Worm (Caenorhabditis elegans) whole organism, L4 larva: Measurements from ENCODE around the gene Y67D8C.9.
A peak's percentile ranks its signal among the peaks of the same experiment; 100 is the strongest.

Experiments used
- F26F4.8 ChIP-seq: fragments of 200-800 bp; sonication (Bioruptor generic); conservative IDR thresholded peaks from 2 replicates; pipeline ENCODE4 v1.3.6; 2022; ENCODE audit warnings: missing genetic modification characterization, missing compliant biosample characterization
- F44E2.7 ChIP-seq: fragments of 200-800 bp; sonication (Bioruptor generic); IDR thresholded peaks from 2 replicates; pipeline ENCODE4 v2.1.2; 2022; ENCODE audit warnings: missing genetic modification characterization, missing compliant biosample characterization
- F49E8.2 ChIP-seq: sonication (generic microtip); optimal IDR thresholded peaks from 2 replicates; lab custom pipeline; 2016; ENCODE audit warnings: missing compliant biosample characterization, mild to moderate bottlenecking, missing genetic modification characterization, borderline replicate concordance
- Y105C5A.15 ChIP-seq: fragments of 200-800 bp; sonication (Bioruptor generic); IDR thresholded peaks from 2 replicates; pipeline ENCODE4 v1.3.6; 2022; ENCODE audit warnings: missing genetic modification characterization, missing compliant biosample characterization
- Y48G9A.11 ChIP-seq: fragments of 200-800 bp; sonication (Bioruptor generic); IDR thresholded peaks from 2 replicates; pipeline ENCODE4 v1.3.6; 2022; ENCODE audit warnings: missing genetic modification reagents, missing genetic modification characterization, missing compliant biosample characterization
- ZK546.5 ChIP-seq, 2 experiments: sonication (generic microtip); optimal IDR thresholded peaks; 2 replicates each; lab custom pipeline; 2017; ENCODE audit warnings: missing biosample characterization in 2 of 2, missing genetic modification characterization in 2 of 2
- ceh-28 ChIP-seq: fragments of 150-350 bp; optimal IDR thresholded peaks from 2 replicates; lab custom pipeline; 2014; ENCODE audit warnings: missing biosample characterization, missing genetic modification reagents, missing genetic modification characterization
- ceh-44 ChIP-seq: fragments of 200-800 bp; sonication (Bioruptor generic); IDR thresholded peaks from 2 replicates; pipeline ENCODE4 v1.3.6; 2022; ENCODE audit warnings: missing genetic modification reagents, missing genetic modification characterization, missing compliant biosample characterization
- ces-1 ChIP-seq: fragments of 150-350 bp; sonication (generic microtip); optimal IDR thresholded peaks from 4 replicates; lab custom pipeline; 2014; ENCODE audit warnings: missing biosample characterization, missing genetic modification reagents, missing genetic modification characterization
- daf-12 ChIP-seq: fragments of 150-350 bp; optimal IDR thresholded peaks from 2 replicates; lab custom pipeline; 2014; ENCODE audit warnings: missing biosample characterization, missing genetic modification reagents, missing genetic modification characterization
- daf-16 ChIP-seq, 3 experiments: sonication (generic microtip); optimal IDR thresholded peaks; 2 replicates each; lab custom pipeline; 2016 to 2017; ENCODE audit warnings: missing genetic modification characterization in 3 of 3, missing genetic modification reagents in 3 of 3, mild to moderate bottlenecking in 2 of 3, missing compliant biosample characterization in 2 of 3, missing biosample characterization in 1 of 3, moderate library complexity in 1 of 3
- daf-8 ChIP-seq: fragments of 200-800 bp; sonication (Bioruptor generic); IDR thresholded peaks from 2 replicates; pipeline ENCODE4 v1.3.6; 2022; ENCODE audit warnings: missing genetic modification characterization, missing compliant biosample characterization
- egl-43 ChIP-seq: fragments of 200-800 bp; sonication (Bioruptor generic); IDR thresholded peaks from 2 replicates; pipeline ENCODE4 v1.3.6; 2022; ENCODE audit warnings: missing genetic modification reagents, missing genetic modification characterization, missing compliant biosample characterization
- lim-7 ChIP-seq: fragments of 200-800 bp; sonication (Bioruptor generic); IDR thresholded peaks from 2 replicates; pipeline ENCODE4 v1.3.6; 2022; ENCODE audit warnings: missing genetic modification characterization, missing compliant biosample characterization
- lin-38 ChIP-seq: fragments of 200-800 bp; sonication (Bioruptor generic); IDR thresholded peaks from 2 replicates; pipeline ENCODE4 v1.3.6; 2022; ENCODE audit warnings: missing genetic modification reagents, missing genetic modification characterization, missing compliant biosample characterization
- lsy-2 ChIP-seq, 2 experiments: fragments of 150-350 bp in 1 of 2; sonication (generic microtip) in 1 of 2; optimal IDR thresholded peaks; 2 replicates each; lab custom pipeline; 2014 to 2017; ENCODE audit warnings: missing biosample characterization in 2 of 2, missing genetic modification characterization in 2 of 2
- mdt-29 ChIP-seq: fragments of 200-800 bp; sonication (Bioruptor generic); IDR thresholded peaks from 2 replicates; pipeline ENCODE4 v1.3.6; 2022; ENCODE audit warnings: missing genetic modification reagents, missing genetic modification characterization, missing compliant biosample characterization
- mes-2 ChIP-seq: sonication (generic microtip); optimal IDR thresholded peaks from 2 replicates; lab custom pipeline; 2016; ENCODE audit warnings: missing genotype, mild to moderate bottlenecking, missing genetic modification characterization, missing compliant biosample characterization; ENCODE audit not compliant: poor library complexity, severe bottlenecking
- nhr-28 ChIP-seq: fragments of 150-350 bp; optimal IDR thresholded peaks from 2 replicates; lab custom pipeline; 2014; ENCODE audit warnings: missing biosample characterization, missing genetic modification characterization
- pha-4 ChIP-seq, 2 experiments: fragments of 150-350 bp in 1 of 2; fragments of 200-800 bp in 1 of 2; sonication (Bioruptor generic) in 1 of 2; IDR thresholded peaks in 1 of 2; optimal IDR thresholded peaks in 1 of 2; 2 replicates each; pipeline versions ENCODE4 v1.3.6 to Lab custom; 2014 to 2022; ENCODE audit warnings: missing genetic modification characterization in 2 of 2, missing genetic modification reagents in 2 of 2, missing biosample characterization in 1 of 2, missing compliant biosample characterization in 1 of 2
- pqm-1 ChIP-seq: sonication (generic microtip); optimal IDR thresholded peaks from 2 replicates; lab custom pipeline; 2017; ENCODE audit warnings: missing biosample characterization, missing genetic modification characterization
- set-16 ChIP-seq: fragments of 200-800 bp; sonication (Bioruptor generic); IDR thresholded peaks from 2 replicates; pipeline ENCODE4 v1.3.6; 2022; ENCODE audit warnings: missing genetic modification reagents, missing genetic modification characterization, missing compliant biosample characterization
- snpc-1.2 ChIP-seq: fragments of 200-800 bp; sonication (Bioruptor generic); IDR thresholded peaks from 2 replicates; pipeline ENCODE4 v1.3.6; 2022; ENCODE audit warnings: missing genetic modification reagents, missing genetic modification characterization, missing compliant biosample characterization
- tra-1 ChIP-seq: fragments of 200-800 bp; sonication (Bioruptor generic); IDR thresholded peaks from 2 replicates; pipeline ENCODE4 v1.3.6; 2022; ENCODE audit warnings: missing genetic modification reagents, missing genetic modification characterization, missing compliant biosample characterization
- unc-130 ChIP-seq: sonication (generic microtip); optimal IDR thresholded peaks from 2 replicates; lab custom pipeline; 2016; ENCODE audit warnings: missing genetic modification reagents, missing genetic modification characterization, missing compliant biosample characterization
- unc-62 ChIP-seq, 3 experiments: fragments of 150-350 bp in 1 of 3; sonication (generic microtip); optimal IDR thresholded peaks in 2 of 3; peaks in 1 of 3; 1 replicate in 1 of 3; 2 replicates in 2 of 3; lab custom pipeline; 2014 to 2017; ENCODE audit warnings: missing biosample characterization in 3 of 3, missing genetic modification characterization in 3 of 3, missing genetic modification reagents in 3 of 3, missing genotype in 1 of 3
- zfp-3 ChIP-seq: fragments of 200-800 bp; sonication (Bioruptor generic); conservative IDR thresholded peaks from 2 replicates; pipeline ENCODE4 v1.3.6; 2022; ENCODE audit warnings: missing genetic modification reagents, missing genetic modification characterization, missing compliant biosample characterization
- ztf-7 ChIP-seq: fragments of 150-350 bp; optimal IDR thresholded peaks from 2 replicates; lab custom pipeline; 2014; ENCODE audit warnings: missing biosample characterization, missing genetic modification characterization

The Y67D8C.9 gene

ce11 chrIV:3069619-3070260 lies 17.0 kb downstream of the Y67D8C.9 start, which contains the start of gene cpg-9:
cpg-9 (minus strand) TSS chrIV:3070210.
- TF ChIP-seq daf-12 (tag; lab: Kevin White, UChicago), result no peak
- no peak for TF ChIP-seq Y48G9A.11 (GFP tag; lab: Robert Waterston, UW)
- peak in 1 of 2 experiments; percentile 92 for TF ChIP-seq unc-62 (GFP tag; optimal IDR thresholded peaks at IDR 0.05 in 1 of 2; lab: Kevin White, UChicago)
- TF ChIP-seq unc-62 (tag; optimal IDR thresholded peaks at IDR 0.05; lab: Kevin White, UChicago), result no peak
- TF ChIP-seq zfp-3 (GFP tag; lab: Robert Waterston, UW), result no peak

ce11 chrIV:3066834-3067233 lies 19.9 kb downstream of the Y67D8C.9 start, which contains the start of gene Y67D8C.7:
Y67D8C.7 (minus strand) TSS chrIV:3066934.
- TF ChIP-seq ztf-7 (tag; lab: Kevin White, UChicago) (no peak), pha-4 (GFP tag; IDR thresholded peaks at IDR 0.05; lab: Robert Waterston, UW) (no peak), pha-4 (tag; optimal IDR thresholded peaks at IDR 0.05; lab: Kevin White, UChicago) (no peak), nhr-28 (tag; lab: Kevin White, UChicago) (no peak), pqm-1 (tag; lab: Kevin White, UChicago) (no peak)

- TF ChIP-seq F44E2.7 (GFP tag; lab: Robert Waterston, UW) (no peak), set-16 (GFP tag; lab: Robert Waterston, UW) (peak; percentile 92), unc-62 (GFP tag; optimal IDR thresholded peaks at IDR 0.05 in 1 of 2; lab: Kevin White, UChicago) (peak in 1 of 2 experiments; percentile 83), unc-62 (tag; optimal IDR thresholded peaks at IDR 0.05; lab: Kevin White, UChicago) (no peak)
- TF ChIP-seq, all 104 proteins: peak for 2
Observed at ce11 chrIV:3062936-3063439, 23.7 kb downstream of the Y67D8C.9 start, which contains the start of gene Y67D8C.6. Y67D8C.6 (minus strand) TSS chrIV:3063389.

ce11 chrIV:3055848-3056247 lies 30.9 kb downstream of the Y67D8C.9 start:
- peak; percentile 92 for TF ChIP-seq lin-38 (GFP tag; lab: Robert Waterston, UW)
- TF ChIP-seq unc-130 (GFP tag; lab: Kevin White, UChicago), result peak; percentile 13
- no peak for TF ChIP-seq ceh-44 (GFP tag; lab: Robert Waterston, UW)
- TF ChIP-seq F49E8.2 (tag; lab: Kevin White, UChicago), result peak; percentile 16
- no peak for TF ChIP-seq ces-1 (GFP tag; lab: Kevin White, UChicago)
- TF ChIP-seq lsy-2 (tag; optimal IDR thresholded peaks at IDR 0.05; lab: Kevin White, UChicago), result peak in 1 of 2 experiments; percentile 7
- TF ChIP-seq Y48G9A.11 (GFP tag; lab: Robert Waterston, UW), result 0 out of 2 replicates have a peak, but pooled peaks have one; percentile 13
- no peak for TF ChIP-seq pqm-1 (tag; lab: Kevin White, UChicago)
- no peak for TF ChIP-seq F26F4.8 (GFP tag; lab: Robert Waterston, UW)

ce11 chrIV:3055320-3055719 lies 31.4 kb downstream of the Y67D8C.9 start:
- TF ChIP-seq lsy-2 (tag; optimal IDR thresholded peaks at IDR 0.05; lab: Kevin White, UChicago) (peak in 1 of 2 experiments; percentile 62), mes-2 (peak; percentile 29), ces-1 (GFP tag; lab: Kevin White, UChicago) (no peak), lin-38 (GFP tag; lab: Robert Waterston, UW) (peak; percentile 83)

- TF ChIP-seq daf-16 (GFP tag; optimal IDR thresholded peaks at IDR 0.05; lab: Kevin White, UChicago) (no peak), daf-16 (tag; optimal IDR thresholded peaks at IDR 0.05; lab: Kevin White, UChicago) (no peak), daf-8 (GFP tag; lab: Robert Waterston, UW) (no peak), egl-43 (GFP tag; lab: Robert Waterston, UW) (no peak), tra-1 (GFP tag; lab: Robert Waterston, UW) (no peak), ceh-28 (tag; lab: Kevin White, UChicago) (no peak), ZK546.5 (tag; optimal IDR thresholded peaks at IDR 0.05; lab: Kevin White, UChicago) (no peak), Y105C5A.15 (GFP tag; lab: Robert Waterston, UW) (no peak), pqm-1 (tag; lab: Kevin White, UChicago) (no peak), snpc-1.2 (GFP tag; lab: Robert Waterston, UW) (no peak), F44E2.7 (GFP tag; lab: Robert Waterston, UW) (no peak), lim-7 (GFP tag; lab: Robert Waterston, UW) (no peak), mdt-29 (GFP tag; lab: Robert Waterston, UW) (no peak)
Observed at ce11 chrIV:3053428-3053827, 33.3 kb downstream of the Y67D8C.9 start, which contains the start of gene ivph-3. ivph-3 (plus strand) TSS chrIV:3053728.
